Fruit fly (Drosophila melanogaster) whole organism, wandering third instar larva: ENCODE measurements around the gene CG8136.

Source experiments
- Abd-B ChIP-seq: fragments of >200 bp; optimal IDR thresholded peaks from 2 replicates; lab custom pipeline; 2017; ENCODE audit warnings: missing biosample characterization, missing genetic modification characterization
- CG32264 ChIP-seq: fragments of 200-800 bp; sonication (Bioruptor generic); optimal IDR thresholded peaks from 2 replicates; lab custom pipeline; 2016; ENCODE audit warnings: missing biosample characterization, missing genetic modification characterization
- CG9705 ChIP-seq: fragments of 200-800 bp; sonication (Bioruptor generic); optimal IDR thresholded peaks from 2 replicates; lab custom pipeline; 2018; ENCODE audit warnings: missing biosample characterization, mild to moderate bottlenecking, missing genetic modification characterization
- CrebA ChIP-seq: fragments of 200-800 bp; sonication (Bioruptor generic); optimal IDR thresholded peaks from 2 replicates; lab custom pipeline; 2016; ENCODE audit warnings: missing biosample characterization, mild to moderate bottlenecking, missing genetic modification characterization, borderline replicate concordance
- GATAd ChIP-seq: sonication (Bioruptor generic); optimal IDR thresholded peaks from 2 replicates; lab custom pipeline; 2016; ENCODE audit warnings: missing biosample characterization, missing genetic modification characterization
- HLH106 ChIP-seq: fragments of 200-800 bp; optimal IDR thresholded peaks from 3 replicates; lab custom pipeline; 2019; ENCODE audit warnings: missing biosample characterization, mild to moderate bottlenecking, missing genetic modification characterization, moderate library complexity
- Hnf4 ChIP-seq: fragments of 200-800 bp; sonication (Bioruptor generic); optimal IDR thresholded peaks from 2 replicates; lab custom pipeline; 2016; ENCODE audit warnings: missing biosample characterization, mild to moderate bottlenecking, missing genetic modification characterization
- Hr78 ChIP-seq: fragments of >200 bp; optimal IDR thresholded peaks from 2 replicates; lab custom pipeline; 2017; ENCODE audit warnings: missing biosample characterization, missing genetic modification characterization
- Hr83 ChIP-seq: fragments of 200-300 bp; sonication (Bioruptor generic); optimal IDR thresholded peaks from 2 replicates; lab custom pipeline; 2016; ENCODE audit warnings: missing biosample characterization, mild to moderate bottlenecking, missing genetic modification characterization, moderate library complexity; ENCODE audit not compliant: poor library complexity, severe bottlenecking
- Jra ChIP-seq: sonication (Bioruptor generic); optimal IDR thresholded peaks from 2 replicates; lab custom pipeline; 2016; ENCODE audit warnings: missing biosample characterization, missing genetic modification characterization
- Mio ChIP-seq: sonication (Bioruptor generic); optimal IDR thresholded peaks from 2 replicates; lab custom pipeline; 2016; ENCODE audit warnings: missing biosample characterization, missing genetic modification characterization
- Myc ChIP-seq: fragments of >200 bp; optimal IDR thresholded peaks from 2 replicates; lab custom pipeline; 2017
- N ChIP-seq: fragments of >200 bp; optimal IDR thresholded peaks from 2 replicates; lab custom pipeline; 2018; ENCODE audit warnings: missing biosample characterization, missing external identifiers, missing genetic modification characterization
- OdsH ChIP-seq: fragments of 200-800 bp; sonication (Bioruptor generic); optimal IDR thresholded peaks from 2 replicates; lab custom pipeline; 2016; ENCODE audit warnings: missing biosample characterization, mild to moderate bottlenecking, missing genetic modification characterization
- Rel ChIP-seq, 2 experiments: fragments of 200-800 bp; sonication (Bioruptor generic) in 1 of 2; optimal IDR thresholded peaks; 2 replicates in 1 of 2; 3 replicates in 1 of 2; lab custom pipeline; 2016 to 2019; ENCODE audit warnings: mild to moderate bottlenecking in 2 of 2, missing biosample characterization in 2 of 2, missing genetic modification characterization in 2 of 2, moderate library complexity in 1 of 2
- Sp1 ChIP-seq: fragments of 200-800 bp; sonication (Bioruptor generic); optimal IDR thresholded peaks from 3 replicates; lab custom pipeline; 2019; ENCODE audit warnings: missing biosample characterization, mild to moderate bottlenecking, missing genetic modification characterization, moderate library complexity
- Vsx2 ChIP-seq: fragments of 200-300, 225-300 bp; sonication (Bioruptor generic); optimal IDR thresholded peaks from 2 replicates; lab custom pipeline; 2018; ENCODE audit warnings: missing biosample characterization, missing genetic modification characterization; ENCODE audit not compliant: partially characterized antibody
- br ChIP-seq: fragments of 200-800 bp; sonication (Bioruptor generic); optimal IDR thresholded peaks from 2 replicates; lab custom pipeline; 2016; ENCODE audit warnings: missing biosample characterization, missing genetic modification characterization
- brk ChIP-seq: fragments of 200-800 bp; sonication (Bioruptor generic); optimal IDR thresholded peaks from 2 replicates; lab custom pipeline; 2016; ENCODE audit warnings: missing biosample characterization, mild to moderate bottlenecking, missing genetic modification characterization
- dl ChIP-seq, 2 experiments: fragments of 175-275, 200-275 bp in 1 of 2; fragments of 200-275 bp in 1 of 2; sonication (Bioruptor generic); optimal IDR thresholded peaks; lab custom pipeline; 2018; ENCODE audit warnings: mild to moderate bottlenecking in 2 of 2, missing biosample characterization in 2 of 2, missing genetic modification characterization in 2 of 2, moderate library complexity in 2 of 2; ENCODE audit not compliant: partially characterized antibody in 2 of 2, insufficient read depth in 1 of 2
- dmrt93B ChIP-seq: fragments of 200-800 bp; sonication (Bioruptor generic); optimal IDR thresholded peaks from 2 replicates; lab custom pipeline; 2018; ENCODE audit warnings: missing biosample characterization, mild to moderate bottlenecking, missing genetic modification characterization
- dsf ChIP-seq: sonication (Bioruptor generic); optimal IDR thresholded peaks from 2 replicates; lab custom pipeline; 2016; ENCODE audit warnings: missing biosample characterization, missing genetic modification characterization, borderline replicate concordance
- ey ChIP-seq: fragments of 200-800 bp; sonication (Bioruptor generic); optimal IDR thresholded peaks from 2 replicates; lab custom pipeline; 2016; ENCODE audit warnings: missing biosample characterization, missing genetic modification characterization
- foxo ChIP-seq, 2 experiments: fragments of 200-800 bp; sonication (Bioruptor generic); optimal IDR thresholded peaks; 2 replicates in 1 of 2; 3 replicates in 1 of 2; lab custom pipeline; 2016 to 2017; ENCODE audit warnings: missing biosample characterization in 2 of 2, missing genetic modification characterization in 2 of 2
- fru ChIP-seq: fragments of 200-800 bp; sonication (Bioruptor generic); optimal IDR thresholded peaks from 3 replicates; lab custom pipeline; 2016; ENCODE audit warnings: missing biosample characterization, mild to moderate bottlenecking, missing genetic modification characterization
- h ChIP-seq: fragments of 200-800 bp; sonication (Bioruptor generic); optimal IDR thresholded peaks from 3 replicates; lab custom pipeline; 2016; ENCODE audit warnings: missing biosample characterization, mild to moderate bottlenecking, missing genetic modification characterization
- jim ChIP-seq: fragments of 175-275, 200-325 bp; sonication (Bioruptor generic); optimal IDR thresholded peaks from 2 replicates; lab custom pipeline; 2016; ENCODE audit warnings: missing biosample characterization, mild to moderate bottlenecking, missing genetic modification characterization
- lola ChIP-seq: fragments of >200 bp; optimal IDR thresholded peaks from 2 replicates; lab custom pipeline; 2017; ENCODE audit warnings: missing biosample characterization, missing genetic modification characterization
- pan ChIP-seq: fragments of >200 bp; optimal IDR thresholded peaks from 2 replicates; lab custom pipeline; 2017
- psq ChIP-seq: fragments of 200-800 bp; sonication (Bioruptor generic); optimal IDR thresholded peaks from 3 replicates; lab custom pipeline; 2017; ENCODE audit warnings: missing biosample characterization, mild to moderate bottlenecking, missing genetic modification characterization, moderate library complexity
- rgr ChIP-seq: fragments of 200-800 bp; sonication (Bioruptor generic); optimal IDR thresholded peaks from 3 replicates; lab custom pipeline; 2016; ENCODE audit warnings: missing biosample characterization, mild to moderate bottlenecking, missing genetic modification characterization
- sage ChIP-seq: fragments of 200-800 bp; sonication (Bioruptor generic); optimal IDR thresholded peaks from 2 replicates; lab custom pipeline; 2016; ENCODE audit warnings: missing biosample characterization, mild to moderate bottlenecking, missing genetic modification characterization
- sv ChIP-seq: fragments of 200-800 bp; sonication (Bioruptor generic); optimal IDR thresholded peaks from 3 replicates; lab custom pipeline; 2016; ENCODE audit warnings: missing biosample characterization, missing genetic modification characterization
- tai ChIP-seq: sonication (Bioruptor generic); optimal IDR thresholded peaks from 2 replicates; lab custom pipeline; 2016; ENCODE audit warnings: missing biosample characterization, missing genetic modification characterization
- usp ChIP-seq: fragments of >200 bp; optimal IDR thresholded peaks from 2 replicates; lab custom pipeline; 2017; ENCODE audit warnings: missing biosample characterization, missing genetic modification characterization
- woc ChIP-seq: sonication (Bioruptor generic); optimal IDR thresholded peaks from 2 replicates; lab custom pipeline; 2016; ENCODE audit warnings: missing biosample characterization, mild to moderate bottlenecking, missing genetic modification characterization

Gene CG8136

dm6 chr3R:8721071-8721470 lies at the start of gene CG8136:
TSS of gene CG8136 (plus strand) at chr3R:8721371.
- TF ChIP-seq Abd-B (GFP tag; lab: Kevin White, UChicago) (no peak), woc (GFP tag; lab: Kevin White, UChicago) (no peak), Jra (no peak), lola (GFP tag; lab: Kevin White, UChicago) (no peak), foxo (GFP tag; optimal IDR thresholded peaks at IDR 0.05; lab: Kevin White, UChicago) (no peak), sage (GFP tag; lab: Kevin White, UChicago) (no peak), N (GFP tag; lab: Kevin White, UChicago) (no peak), jim (GFP tag; lab: Kevin White, UChicago) (no peak), sv (GFP tag; lab: Kevin White, UChicago) (no peak), Vsx2 (GFP tag; lab: Kevin White, UChicago) (no peak)

- TF ChIP-seq tai (GFP tag; lab: Kevin White, UChicago) (no peak), sv (GFP tag; lab: Kevin White, UChicago) (no peak), dl (GFP tag; optimal IDR thresholded peaks at IDR 0.05; lab: Kevin White, UChicago; ENCODE audit: insufficient read depth in 1 of 2, partially characterized antibody in 2 of 2) (no peak), GATAd (GFP tag; lab: Kevin White, UChicago) (no peak), br (GFP tag; lab: Kevin White, UChicago) (no peak), usp (GFP tag; lab: Kevin White, UChicago) (no peak), N (GFP tag; lab: Kevin White, UChicago) (no peak), pan (lab: Kevin White, UChicago) (no peak), Sp1 (GFP tag; lab: Kevin White, UChicago) (peak; percentile 43), psq (GFP tag; lab: Kevin White, UChicago) (peak; percentile 15), Hnf4 (peak; percentile 26), CrebA (no peak), woc (GFP tag; lab: Kevin White, UChicago) (peak; percentile 15), dmrt93B (no peak), Rel (GFP tag; optimal IDR thresholded peaks at IDR 0.05; lab: Kevin White, UChicago) (no peak), Rel (tag; optimal IDR thresholded peaks at IDR 0.05; lab: Kevin White, UChicago) (peak; percentile 0), Jra (no peak), foxo (GFP tag; optimal IDR thresholded peaks at IDR 0.05; lab: Kevin White, UChicago) (peak in 1 of 2 experiments; percentile 45), Hr78 (GFP tag; lab: Kevin White, UChicago) (no peak), OdsH (GFP tag; lab: Kevin White, UChicago) (peak; percentile 31), rgr (no peak), sage (GFP tag; lab: Kevin White, UChicago) (peak; percentile 37), fru (GFP tag; lab: Kevin White, UChicago) (peak; percentile 28), CG9705 (GFP tag; lab: Kevin White, UChicago) (no peak), Mio (GFP tag; lab: Kevin White, UChicago) (no peak), CG32264 (GFP tag; lab: Kevin White, UChicago) (no peak), h (GFP tag; lab: Kevin White, UChicago) (peak; percentile 22), HLH106 (tag; lab: Kevin White, UChicago) (peak; percentile 50), Myc (lab: Kevin White, UChicago) (no peak)
- TF ChIP-seq, all 38 proteins: peak for 11
Measured at dm6 chr3R:8673803-8674234, 47.4 kb upstream of the CG8136 start, which contains the start of gene mRpL19. TSS of gene mRpL19 (plus strand) at chr3R:8674109.

- no peak for TF ChIP-seq Hnf4
- TF ChIP-seq dsf (GFP tag; lab: Kevin White, UChicago), result peak; percentile 79
- peak; percentile 85 for TF ChIP-seq HLH106 (tag; lab: Kevin White, UChicago)
- TF ChIP-seq jim (GFP tag; lab: Kevin White, UChicago), result no peak
- TF ChIP-seq CG9705 (GFP tag; lab: Kevin White, UChicago), result peak; percentile 80
- no peak for TF ChIP-seq Rel (GFP tag; optimal IDR thresholded peaks at IDR 0.05; lab: Kevin White, UChicago)
- peak; percentile 48 for TF ChIP-seq Rel (tag; optimal IDR thresholded peaks at IDR 0.05; lab: Kevin White, UChicago)
- peak; percentile 95 for TF ChIP-seq woc (GFP tag; lab: Kevin White, UChicago)
- peak; percentile 73 for TF ChIP-seq sage (GFP tag; lab: Kevin White, UChicago)
- no peak for TF ChIP-seq brk (GFP tag; lab: Kevin White, UChicago)
- TF ChIP-seq CG32264 (GFP tag; lab: Kevin White, UChicago), result peak; percentile 49
- TF ChIP-seq tai (GFP tag; lab: Kevin White, UChicago), result no peak
- TF ChIP-seq psq (GFP tag; lab: Kevin White, UChicago), result peak; percentile 70
- no peak for TF ChIP-seq dl (GFP tag; optimal IDR thresholded peaks at IDR 0.05; lab: Kevin White, UChicago; ENCODE audit: insufficient read depth in 1 of 2, partially characterized antibody in 2 of 2)
- peak; percentile 86 for TF ChIP-seq h (GFP tag; lab: Kevin White, UChicago)
- TF ChIP-seq rgr, result peak; percentile 82
- peak; percentile 74 for TF ChIP-seq ey (GFP tag; lab: Kevin White, UChicago)
- peak; percentile 24 for TF ChIP-seq Myc (lab: Kevin White, UChicago)
- peak; percentile 47 for TF ChIP-seq Hr83 (GFP tag; lab: Kevin White, UChicago)
- TF ChIP-seq fru (GFP tag; lab: Kevin White, UChicago), result peak; percentile 82
- TF ChIP-seq dmrt93B, result peak; percentile 74
- TF ChIP-seq sv (GFP tag; lab: Kevin White, UChicago), result peak; percentile 72
- peak; percentile 76 for TF ChIP-seq br (GFP tag; lab: Kevin White, UChicago)
- no peak for TF ChIP-seq Jra
- peak in 1 of 2 experiments; percentile 83 for TF ChIP-seq foxo (GFP tag; optimal IDR thresholded peaks at IDR 0.05; lab: Kevin White, UChicago)
- peak; percentile 79 for TF ChIP-seq OdsH (GFP tag; lab: Kevin White, UChicago)
- no peak for TF ChIP-seq Vsx2 (GFP tag; lab: Kevin White, UChicago)
- peak; percentile 74 for TF ChIP-seq Sp1 (GFP tag; lab: Kevin White, UChicago)
- no peak for TF ChIP-seq CrebA
Measured at dm6 chr3R:8676560-8677000, 44.6 kb upstream of the CG8136 start, which contains the start of the genes Unc50, CG11755 and CG8043. TSS of gene Unc50 (minus strand) at chr3R:8676613. TSS of gene CG11755 (plus strand) at chr3R:8676915. TSS of gene CG8043 (plus strand) at chr3R:8676915.
